Worm (Caenorhabditis elegans) whole organism, early embryonic: ENCODE results near the gene ccg-1.

Experiments
- ama-1 ChIP-seq: fragments of 150-350 bp; optimal IDR thresholded peaks from 2 replicates; lab custom pipeline; 2014
- ets-7 ChIP-seq: sonication (generic microtip); optimal IDR thresholded peaks from 2 replicates; lab custom pipeline; 2016; ENCODE audit warnings: missing genotype, missing genetic modification characterization, missing compliant biosample characterization
- hmbx-1 ChIP-seq: sonication (generic microtip); optimal IDR thresholded peaks from 2 replicates; lab custom pipeline; 2016; ENCODE audit warnings: mild to moderate bottlenecking, missing genetic modification characterization, missing compliant biosample characterization

DNA sequence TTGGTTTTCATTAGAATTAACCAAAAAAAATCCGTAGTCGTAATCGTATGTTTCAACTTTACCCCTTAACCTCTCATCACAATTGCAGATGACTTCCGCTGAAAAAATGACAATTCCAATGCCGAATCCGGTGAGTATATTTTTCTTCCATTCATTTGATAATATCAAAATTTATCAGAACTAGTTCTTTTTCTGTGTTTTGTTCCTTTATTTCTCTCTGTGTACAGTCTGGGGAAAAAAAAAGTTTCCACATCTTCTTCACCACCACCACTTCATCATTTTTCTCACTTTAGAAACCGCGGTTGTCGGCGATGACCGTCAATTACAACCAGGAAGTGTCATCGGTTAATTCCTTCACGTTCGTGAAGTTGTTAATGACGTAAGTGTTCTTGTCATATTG is 26.5 kb upstream of the ccg-1 start, which contains the start of gene best-21:
- TF ChIP-seq ets-7 (tag; lab: Kevin White, UChicago) (no peak), hmbx-1 (no peak), ama-1 (lab: Kevin White, UChicago) (no peak)
